Fruit fly (Drosophila melanogaster) whole organism, embryonic: ENCODE results near the gene CG14357.

Source experiments
- Aef1 ChIP-seq: fragments of 200-800 bp; sonication (Bioruptor generic); IDR thresholded peaks from 3 replicates; pipeline ENCODE4 v1.3.6; 2022; ENCODE audit warnings: missing biosample characterization, missing genetic modification characterization
- Bdp1 ChIP-seq: fragments of 200-800 bp; sonication (Bioruptor generic); optimal IDR thresholded peaks from 3 replicates; lab custom pipeline; 2016; ENCODE audit warnings: missing biosample characterization, missing genetic modification characterization
- CG1024 ChIP-seq: fragments of 200-800 bp; sonication (Bioruptor generic); IDR thresholded peaks from 2 replicates; pipeline ENCODE4 v1.3.6; 2022; ENCODE audit warnings: missing biosample characterization, missing genetic modification characterization
- CG10321 ChIP-seq: fragments of 200-800 bp; sonication (Bioruptor generic); IDR thresholded peaks from 2 replicates; pipeline ENCODE4 v1.3.6; 2022; ENCODE audit warnings: missing biosample characterization, missing genetic modification characterization
- CG10431 ChIP-seq: fragments of 200-800 bp; sonication (Bioruptor generic); optimal IDR thresholded peaks from 3 replicates; lab custom pipeline; 2018; ENCODE audit warnings: missing biosample characterization, mild to moderate bottlenecking, missing genetic modification characterization
- CG10979 ChIP-seq: fragments of 200-800 bp; sonication (Bioruptor generic); optimal IDR thresholded peaks from 2 replicates; lab custom pipeline; 2018; ENCODE audit warnings: missing biosample characterization, mild to moderate bottlenecking, missing genetic modification characterization, moderate library complexity
- CG11504 ChIP-seq: fragments of 200-800 bp; sonication (Bioruptor generic); optimal IDR thresholded peaks from 3 replicates; lab custom pipeline; 2019; ENCODE audit warnings: missing biosample characterization, mild to moderate bottlenecking, missing genetic modification characterization, moderate library complexity
- CG12769 ChIP-seq: fragments of 200-800 bp; sonication (Bioruptor generic); optimal IDR thresholded peaks from 2 replicates; lab custom pipeline; 2019; ENCODE audit warnings: missing biosample characterization, mild to moderate bottlenecking, missing genetic modification characterization, moderate library complexity
- CG15073 ChIP-seq: fragments of 200-800 bp; sonication (Bioruptor generic); optimal IDR thresholded peaks from 2 replicates; lab custom pipeline; 2016; ENCODE audit warnings: missing biosample characterization, missing genetic modification characterization
- CG17568 ChIP-seq: fragments of 200-800 bp; sonication (Bioruptor generic); optimal IDR thresholded peaks from 2 replicates; lab custom pipeline; 2018; ENCODE audit warnings: missing biosample characterization, mild to moderate bottlenecking, missing genetic modification characterization, moderate library complexity
- CG18599 ChIP-seq: fragments of 200-800 bp; sonication (Bioruptor generic); optimal IDR thresholded peaks from 3 replicates; lab custom pipeline; 2017; ENCODE audit warnings: missing biosample characterization, missing genetic modification characterization, mild to moderate bottlenecking, moderate library complexity, missing genetic modification reagents
- CG30431 ChIP-seq: fragments of 200-800 bp; sonication (Bioruptor generic); optimal IDR thresholded peaks from 2 replicates; lab custom pipeline; 2017; ENCODE audit warnings: missing biosample characterization, missing genetic modification characterization
- CG34376 ChIP-seq: fragments of 200-800 bp; sonication (Bioruptor generic); optimal IDR thresholded peaks from 2 replicates; lab custom pipeline; 2018; ENCODE audit warnings: missing biosample characterization, mild to moderate bottlenecking, missing genetic modification characterization
- CG6689 ChIP-seq: fragments of 200-800 bp; sonication (Bioruptor generic); IDR thresholded peaks from 2 replicates; pipeline ENCODE4 v1.3.6; 2022; ENCODE audit warnings: missing biosample characterization, missing genetic modification characterization
- CG7357 ChIP-seq: fragments of 200-800 bp; sonication (Bioruptor generic); IDR thresholded peaks from 3 replicates; pipeline ENCODE4 v1.3.6; 2022; ENCODE audit warnings: missing biosample characterization, missing genetic modification characterization
- CG7556 ChIP-seq: fragments of 200-800 bp; sonication (Bioruptor generic); optimal IDR thresholded peaks from 2 replicates; lab custom pipeline; 2017; ENCODE audit warnings: missing biosample characterization, mild to moderate bottlenecking, missing genetic modification characterization
- CG7963 ChIP-seq: fragments of 200-800 bp; sonication (Bioruptor generic); IDR thresholded peaks from 3 replicates; pipeline ENCODE4 v1.3.6; 2022; ENCODE audit warnings: missing biosample characterization, missing genetic modification characterization; ENCODE audit not compliant: partially characterized antibody
- CG9817 ChIP-seq: fragments of 200-800 bp; sonication (Bioruptor generic); optimal IDR thresholded peaks from 2 replicates; lab custom pipeline; 2018; ENCODE audit warnings: missing biosample characterization, mild to moderate bottlenecking, missing genetic modification characterization, moderate library complexity
- CrebB ChIP-seq: fragments of 200-800 bp; sonication (Bioruptor generic); optimal IDR thresholded peaks from 3 replicates; lab custom pipeline; 2018; ENCODE audit warnings: missing biosample characterization, mild to moderate bottlenecking, missing genetic modification characterization
- Deaf1 ChIP-seq: fragments of 200-800 bp; optimal IDR thresholded peaks from 3 replicates; lab custom pipeline; 2019; ENCODE audit warnings: missing biosample characterization, mild to moderate bottlenecking, missing genetic modification characterization, moderate library complexity
- Dip3 ChIP-seq: fragments of 200-800 bp; sonication (Bioruptor generic); optimal IDR thresholded peaks from 3 replicates; lab custom pipeline; 2016; ENCODE audit warnings: missing biosample characterization, missing genetic modification characterization
- Dll ChIP-seq: fragments of 200-800 bp; sonication (Bioruptor generic); IDR thresholded peaks from 4 replicates; pipeline ENCODE4 v1.3.6; 2022; ENCODE audit warnings: missing biosample characterization, missing genetic modification characterization; ENCODE audit not compliant: partially characterized antibody
- Doc3 ChIP-seq: fragments of 200-800 bp; sonication (Bioruptor generic); IDR thresholded peaks from 3 replicates; pipeline ENCODE4 v1.3.6; 2022; ENCODE audit warnings: missing biosample characterization, missing genetic modification characterization; ENCODE audit not compliant: partially characterized antibody
- Dref ChIP-seq: fragments of 200-800 bp; sonication (Bioruptor generic); IDR thresholded peaks from 2 replicates; pipeline ENCODE4 v1.3.6; 2022; ENCODE audit warnings: missing biosample characterization, missing genetic modification characterization
- Ets97D ChIP-seq: fragments of 200-800 bp; sonication (Bioruptor generic); optimal IDR thresholded peaks from 3 replicates; lab custom pipeline; 2016; ENCODE audit warnings: missing biosample characterization, missing genetic modification characterization
- Fer3 ChIP-seq: fragments of 200-800 bp; sonication (Bioruptor generic); optimal IDR thresholded peaks from 2 replicates; lab custom pipeline; 2018; ENCODE audit warnings: missing biosample characterization, mild to moderate bottlenecking, missing genetic modification characterization, moderate library complexity
- H15 ChIP-seq: fragments of 200-800 bp; sonication (Bioruptor generic); IDR thresholded peaks from 3 replicates; pipeline ENCODE4 v1.3.6; 2022; ENCODE audit warnings: missing biosample characterization, missing genetic modification characterization
- Hey ChIP-seq: fragments of 200-800 bp; sonication (Bioruptor generic); optimal IDR thresholded peaks from 3 replicates; lab custom pipeline; 2018; ENCODE audit warnings: missing biosample characterization, mild to moderate bottlenecking, missing genetic modification characterization
- Hr51 ChIP-seq, 2 experiments: fragments of 200-800 bp; sonication (Bioruptor generic); optimal IDR thresholded peaks; 2 replicates in 1 of 2; 3 replicates in 1 of 2; lab custom pipeline; 2016 to 2018; ENCODE audit warnings: missing biosample characterization in 2 of 2, missing genetic modification characterization in 2 of 2, mild to moderate bottlenecking in 1 of 2, moderate library complexity in 1 of 2
- Kr ChIP-seq: fragments of 200-800 bp; sonication (Bioruptor generic); optimal IDR thresholded peaks from 2 replicates; lab custom pipeline; 2017; ENCODE audit warnings: missing biosample characterization, mild to moderate bottlenecking, missing genetic modification characterization
- NFAT ChIP-seq: fragments of 200-800 bp; sonication (Bioruptor generic); IDR thresholded peaks from 2 replicates; pipeline ENCODE4 v1.3.6; 2022; ENCODE audit warnings: missing biosample characterization, missing genetic modification characterization
- Pdp1 ChIP-seq, 2 experiments: fragments of 200-800 bp; sonication (Bioruptor generic); optimal IDR thresholded peaks; 3 replicates each; lab custom pipeline; 2016; ENCODE audit warnings: missing biosample characterization in 2 of 2, missing genetic modification characterization in 2 of 2, mild to moderate bottlenecking in 1 of 2, moderate library complexity in 1 of 2
- Rx ChIP-seq: fragments of 200-800 bp; sonication (Bioruptor generic); IDR thresholded peaks from 2 replicates; pipeline ENCODE4 v1.3.6; 2022; ENCODE audit warnings: missing biosample characterization, missing genetic modification characterization
- Sry-δ ChIP-seq: fragments of 200-800 bp; sonication (Bioruptor generic); optimal IDR thresholded peaks from 2 replicates; lab custom pipeline; 2016; ENCODE audit warnings: missing biosample characterization, missing genetic modification characterization
- Stat92E ChIP-seq, 3 experiments: fragments of >200 bp in 2 of 3; fragments of 200-800 bp in 1 of 3; sonication (Bioruptor generic) in 1 of 3; optimal IDR thresholded peaks; 2 replicates each; lab custom pipeline; 2017 to 2019; ENCODE audit warnings: missing biosample characterization in 3 of 3, missing genetic modification characterization in 3 of 3, mild to moderate bottlenecking in 1 of 3, moderate library complexity in 1 of 3
- YL-1 ChIP-seq: fragments of 200-800 bp; sonication (Bioruptor generic); optimal IDR thresholded peaks from 3 replicates; lab custom pipeline; 2017; ENCODE audit warnings: missing biosample characterization, mild to moderate bottlenecking, missing genetic modification characterization
- ab ChIP-seq: fragments of 200-800 bp; sonication (Bioruptor generic); optimal IDR thresholded peaks from 2 replicates; lab custom pipeline; 2016; ENCODE audit warnings: missing biosample characterization, missing genetic modification characterization
- ara ChIP-seq: fragments of 200-800 bp; sonication (Bioruptor generic); IDR thresholded peaks from 2 replicates; pipeline ENCODE4 v1.3.6; 2022; ENCODE audit warnings: missing biosample characterization, missing genetic modification characterization
- croc ChIP-seq: fragments of 200-800 bp; sonication (Bioruptor generic); conservative IDR thresholded peaks from 3 replicates; pipeline ENCODE4 v1.3.6; 2022; ENCODE audit warnings: missing biosample characterization, missing genetic modification characterization
- dm ChIP-seq: fragments of 200-800 bp; sonication (Bioruptor generic); optimal IDR thresholded peaks from 3 replicates; lab custom pipeline; 2016; ENCODE audit warnings: missing biosample characterization, missing genetic modification characterization
- fd64A ChIP-seq: fragments of 200-800 bp; sonication (Bioruptor generic); optimal IDR thresholded peaks from 3 replicates; lab custom pipeline; 2018; ENCODE audit warnings: missing biosample characterization, mild to moderate bottlenecking, missing genetic modification characterization
- gcm ChIP-seq: fragments of 200-800 bp; sonication (Bioruptor generic); optimal IDR thresholded peaks from 2 replicates; lab custom pipeline; 2019; ENCODE audit warnings: missing biosample characterization, mild to moderate bottlenecking, missing genetic modification characterization, moderate library complexity
- gsb-n ChIP-seq: fragments of 200-800 bp; sonication (Bioruptor generic); optimal IDR thresholded peaks from 3 replicates; lab custom pipeline; 2018; ENCODE audit warnings: missing biosample characterization, mild to moderate bottlenecking, missing genetic modification characterization
- pfk ChIP-seq: fragments of 200-800 bp; sonication (Bioruptor generic); optimal IDR thresholded peaks from 2 replicates; lab custom pipeline; 2018; ENCODE audit warnings: missing biosample characterization, mild to moderate bottlenecking, missing genetic modification characterization, moderate library complexity
- pita ChIP-seq: fragments of 200-800 bp; sonication (Bioruptor generic); optimal IDR thresholded peaks from 2 replicates; lab custom pipeline; 2017; ENCODE audit warnings: missing biosample characterization, mild to moderate bottlenecking, missing genetic modification characterization
- stwl ChIP-seq: fragments of 200-800 bp; sonication (Bioruptor generic); optimal IDR thresholded peaks from 3 replicates; lab custom pipeline; 2018; ENCODE audit warnings: missing biosample characterization, mild to moderate bottlenecking, missing genetic modification characterization, moderate library complexity
- sug ChIP-seq: fragments of 200-800 bp; optimal IDR thresholded peaks from 2 replicates; lab custom pipeline; 2019; ENCODE audit warnings: missing biosample characterization, mild to moderate bottlenecking, missing genetic modification characterization, moderate library complexity
- tna ChIP-seq: fragments of 200-800 bp; sonication (Bioruptor generic); IDR thresholded peaks from 2 replicates; pipeline ENCODE4 v1.3.6; 2022; ENCODE audit warnings: missing biosample characterization, missing genetic modification characterization; ENCODE audit not compliant: partially characterized antibody

Gene CG14357

DNA sequence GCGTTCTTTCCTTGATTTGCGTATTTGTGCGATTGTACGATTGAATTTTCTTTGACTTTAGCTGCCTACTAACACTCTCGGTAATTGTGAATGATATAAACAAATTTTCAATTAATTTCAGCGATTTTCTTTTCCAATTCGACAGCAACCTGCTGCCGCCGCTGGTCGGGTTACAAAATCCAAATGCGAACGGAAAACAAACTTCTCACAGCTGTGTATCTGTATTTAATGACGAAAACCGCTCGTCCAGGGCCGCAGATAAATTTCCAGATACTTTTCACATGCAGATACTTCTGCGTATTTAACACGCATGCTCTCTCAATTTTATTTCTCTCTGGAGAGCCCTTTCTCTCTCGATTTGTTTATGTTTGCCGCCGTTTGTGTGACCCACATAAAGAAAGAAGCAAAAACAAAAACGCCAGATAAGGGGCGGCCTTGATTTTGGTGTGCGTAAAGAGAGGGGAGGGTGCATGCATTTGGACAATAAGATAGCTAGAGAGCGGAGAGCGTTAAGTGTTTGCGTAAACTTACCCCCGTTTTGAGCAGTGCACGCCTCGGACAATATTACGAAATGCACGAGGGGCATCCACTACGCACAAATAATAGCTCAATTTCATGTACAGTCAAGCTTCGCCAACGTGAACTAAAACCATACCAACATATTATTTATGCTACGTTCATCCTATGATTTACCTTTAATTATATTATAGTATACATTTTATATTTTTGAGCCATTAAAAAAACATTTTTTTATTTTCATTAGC is 3.6 kb downstream of the CG14357 start, which contains the start of gene CG12402 (continued):
- TF ChIP-seq Doc3 (peak; percentile 40; the same call in 1 of the 3 replicates), CG10431 (GFP tag; lab: Kevin White, UChicago) (no peak), CG9817 (tag; lab: Kevin White, UChicago) (peak; percentile 65), Ets97D (GFP tag; lab: Kevin White, UChicago) (no peak), CG18599 (peak; percentile 88), Rx (GFP tag; lab: Robert Waterston, UW) (peak; percentile 74), pita (GFP tag; lab: Kevin White, UChicago) (no peak), Bdp1 (peak; percentile 54), CG7357 (GFP tag; lab: Robert Waterston, UW) (peak; percentile 73; the same call in 2 of the 3 replicates), gcm (GFP tag; lab: Kevin White, UChicago) (peak; percentile 86), CG1024 (GFP tag; lab: Robert Waterston, UW) (peak; percentile 73), CG6689 (GFP tag; lab: Robert Waterston, UW) (peak; percentile 89), Fer3 (tag; lab: Kevin White, UChicago) (peak; percentile 83), NFAT (GFP tag; lab: Robert Waterston, UW) (peak; percentile 64), fd64A (GFP tag; lab: Kevin White, UChicago) (peak; percentile 38), pfk (GFP tag; lab: Kevin White, UChicago) (no peak), YL-1 (GFP tag; lab: Kevin White, UChicago) (no peak), CG10979 (tag; lab: Kevin White, UChicago) (peak; percentile 83), Dref (GFP tag; lab: Robert Waterston, UW) (no peak), H15 (GFP tag; lab: Robert Waterston, UW) (peak; percentile 79), gsb-n (tag; lab: Kevin White, UChicago) (peak; percentile 73), CG12769 (tag; lab: Kevin White, UChicago) (peak; percentile 89), ara (peak; percentile 80), Hey (tag; lab: Kevin White, UChicago) (no peak), CG15073 (GFP tag; lab: Kevin White, UChicago) (no peak), ab (peak; percentile 28), croc (GFP tag; lab: Robert Waterston, UW) (peak; percentile 61), CG17568 (GFP tag; lab: Kevin White, UChicago) (peak; percentile 99), Dll (GFP tag; lab: Robert Waterston, UW) (peak; percentile 67; the same call in 3 of the 4 replicates), Deaf1 (tag; lab: Kevin White, UChicago) (peak; percentile 70), stwl (tag; lab: Kevin White, UChicago) (peak; percentile 6), Sry-δ (GFP tag; lab: Kevin White, UChicago) (peak; percentile 3), CG7963 (no peak), CG10321 (peak; percentile 67), Dip3 (GFP tag; lab: Kevin White, UChicago) (peak; percentile 12), Kr (peak; percentile 60), CG11504 (tag; lab: Kevin White, UChicago) (peak; percentile 91), CG30431 (GFP tag; lab: Kevin White, UChicago) (peak; percentile 63), Hr51 (GFP tag; optimal IDR thresholded peaks at IDR 0.05; lab: Kevin White, UChicago) (peak; percentile 69 to 94), CrebB (tag; lab: Kevin White, UChicago) (peak; percentile 60), CG7556 (GFP tag; lab: Kevin White, UChicago) (peak; percentile 83), Pdp1 (GFP tag; optimal IDR thresholded peaks at IDR 0.05; lab: Kevin White, UChicago) (peak; percentile 52 to 93), dm (GFP tag; lab: Kevin White, UChicago) (peak; percentile 60), sug (tag; lab: Kevin White, UChicago) (peak; percentile 72), Aef1 (GFP tag; lab: Robert Waterston, UW) (peak; percentile 84), Stat92E (GFP tag; optimal IDR thresholded peaks at IDR 0.05; lab: Kevin White, UChicago) (peak in 1 of 3 experiments; percentile 89), tna (peak; percentile 17; the same call in 1 of the 2 replicates), CG34376 (peak; percentile 71)
